Fruit fly (Drosophila melanogaster) whole organism, adult: ENCODE data around the gene Acbp1.

Experiments
- CG11617 ChIP-seq: fragments of 200-800 bp; sonication (Bioruptor generic); optimal IDR thresholded peaks from 2 replicates; lab custom pipeline; 2017; ENCODE audit warnings: mild to moderate bottlenecking, missing biosample characterization, missing genetic modification reagents, missing genetic modification characterization
- CG1620 ChIP-seq: fragments of 200-800 bp; sonication (Bioruptor generic); optimal IDR thresholded peaks from 2 replicates; lab custom pipeline; 2016; ENCODE audit warnings: missing biosample characterization, missing genetic modification characterization
- Clk ChIP-seq: fragments of 200-800 bp; sonication (Bioruptor generic); optimal IDR thresholded peaks from 2 replicates; lab custom pipeline; 2017; ENCODE audit warnings: missing biosample characterization, missing genetic modification characterization
- cic ChIP-seq: fragments of 200-800 bp; sonication (Bioruptor generic); optimal IDR thresholded peaks from 2 replicates; lab custom pipeline; 2017; ENCODE audit warnings: missing biosample characterization, mild to moderate bottlenecking, missing genetic modification characterization, moderate library complexity
- tj ChIP-seq: fragments of 200-800 bp; sonication (Bioruptor generic); optimal IDR thresholded peaks from 3 replicates; lab custom pipeline; 2017; ENCODE audit warnings: missing biosample characterization, mild to moderate bottlenecking, missing genetic modification characterization, moderate library complexity
- toe ChIP-seq: fragments of 200-800 bp; sonication (Bioruptor generic); optimal IDR thresholded peaks from 2 replicates; lab custom pipeline; 2016; ENCODE audit warnings: missing biosample characterization, missing genetic modification characterization

DNA sequence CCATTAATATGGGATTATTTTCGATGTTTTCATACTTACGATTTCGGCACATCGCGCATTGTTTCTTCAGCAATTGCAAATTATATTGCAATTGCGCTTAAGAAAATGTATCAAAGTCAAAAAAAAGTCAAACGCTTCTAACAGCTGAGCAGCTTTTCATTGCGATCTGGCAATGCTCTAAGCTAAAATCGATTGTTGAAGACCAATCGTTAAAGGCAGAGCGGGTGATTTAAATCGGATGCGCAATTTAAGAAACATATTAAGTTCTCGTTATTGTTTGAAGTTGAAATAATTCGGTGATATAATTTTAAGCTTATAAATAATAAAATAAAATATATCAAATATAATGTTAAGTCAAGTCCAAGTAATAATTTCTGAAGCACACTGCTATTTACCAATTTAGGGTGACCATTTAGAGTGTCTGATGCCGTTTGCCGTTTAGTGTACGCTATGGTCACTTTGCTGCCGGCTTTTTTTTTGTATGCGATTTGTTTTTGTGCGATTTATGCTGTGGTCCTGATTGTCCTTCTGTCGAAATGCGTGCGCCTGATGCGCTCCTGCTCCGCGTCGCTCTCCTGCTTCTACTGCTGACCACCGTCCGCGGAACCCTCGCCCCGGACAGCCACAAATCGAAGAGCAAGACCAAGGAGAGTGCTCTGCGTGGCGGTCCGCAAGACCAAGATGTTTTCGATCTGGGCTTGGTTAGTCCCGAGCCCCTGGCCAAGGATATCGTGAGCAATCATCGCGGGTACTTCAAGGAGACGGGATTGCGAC, 34.7 kb upstream of the Acbp1 start, which contains the start of the genes CG8475 and CG8460:
- no peak for TF ChIP-seq cic (GFP tag; lab: Kevin White, UChicago)
- no peak for TF ChIP-seq CG11617
- TF ChIP-seq Clk (GFP tag; lab: Kevin White, UChicago), result no peak
- no peak for TF ChIP-seq toe (GFP tag; lab: Kevin White, UChicago)
- no peak for TF ChIP-seq CG1620 (GFP tag; lab: Kevin White, UChicago)
- TF ChIP-seq tj (GFP tag; lab: Kevin White, UChicago), result no peak
